Worm (Caenorhabditis elegans) whole organism, young adult: ENCODE measurements around the gene F28H7.3.

Experiments
- F22D6.2 ChIP-seq: sonication (generic microtip); optimal IDR thresholded peaks from 2 replicates; lab custom pipeline; 2016; ENCODE audit warnings: mild to moderate bottlenecking, missing genetic modification characterization, missing compliant biosample characterization
- F33H1.4 ChIP-seq: fragments of 200-800 bp; sonication (Bioruptor generic); IDR thresholded peaks from 2 replicates; pipeline ENCODE4 v1.3.6; 2022; ENCODE audit warnings: missing genetic modification reagents, missing genetic modification characterization, missing compliant biosample characterization
- F39B2.1 ChIP-seq: fragments of 200-800 bp; sonication (Bioruptor generic); IDR thresholded peaks from 2 replicates; pipeline ENCODE4 v1.3.6; 2022; ENCODE audit warnings: missing genetic modification reagents, missing genetic modification characterization, missing compliant biosample characterization
- F55B11.4 ChIP-seq: sonication (generic microtip); optimal IDR thresholded peaks from 2 replicates; lab custom pipeline; 2016; ENCODE audit warnings: missing compliant biosample characterization, missing genetic modification characterization, borderline replicate concordance; ENCODE audit not compliant: insufficient read depth
- F57C9.4 ChIP-seq: sonication (generic microtip); optimal IDR thresholded peaks from 2 replicates; lab custom pipeline; 2017; ENCODE audit warnings: mild to moderate bottlenecking, missing genetic modification characterization, missing compliant biosample characterization
- Y53G8AR.9 ChIP-seq: fragments of 200-800 bp; sonication (Bioruptor generic); conservative IDR thresholded peaks from 2 replicates; pipeline ENCODE4 v1.3.6; 2022; ENCODE audit warnings: missing genetic modification reagents, missing genetic modification characterization, missing compliant biosample characterization
- Y56A3A.18 ChIP-seq: fragments of 200-800 bp; sonication (Bioruptor generic); IDR thresholded peaks from 2 replicates; pipeline ENCODE4 v1.3.6; 2022; ENCODE audit warnings: missing genetic modification reagents, missing genetic modification characterization, missing compliant biosample characterization
- Y95B8A.8 ChIP-seq: fragments of 200-800 bp; sonication (Bioruptor generic); IDR thresholded peaks from 2 replicates; pipeline ENCODE4 v1.3.6; 2022; ENCODE audit warnings: missing genetic modification reagents, missing genetic modification characterization, missing compliant biosample characterization
- ZK185.1 ChIP-seq: sonication (generic microtip); optimal IDR thresholded peaks from 2 replicates; lab custom pipeline; 2016; ENCODE audit warnings: mild to moderate bottlenecking, missing genetic modification characterization, missing compliant biosample characterization; ENCODE audit not compliant: poor library complexity, severe bottlenecking
- akir-1 ChIP-seq: fragments of 200-800 bp; sonication (Bioruptor generic); optimal IDR thresholded peaks from 2 replicates; lab custom pipeline; 2018; ENCODE audit warnings: mild to moderate bottlenecking, missing genetic modification characterization, moderate library complexity, missing compliant biosample characterization
- ama-1 ChIP-seq, 3 experiments: fragments of 150-350 bp in 1 of 3; sonication (generic microtip) in 2 of 3; optimal IDR thresholded peaks; 2 replicates each; lab custom pipeline; 2014 to 2018; ENCODE audit warnings: missing biosample characterization in 2 of 3, missing genetic modification characterization in 2 of 3, missing genetic modification reagents in 2 of 3
- aptf-3 ChIP-seq: fragments of 200-800 bp; sonication (Bioruptor generic); IDR thresholded peaks from 2 replicates; pipeline ENCODE4 v1.3.6; 2022; ENCODE audit warnings: missing genetic modification characterization, missing compliant biosample characterization
- ceh-91 ChIP-seq: fragments of 200-800 bp; sonication (Bioruptor generic); IDR thresholded peaks from 2 replicates; pipeline ENCODE4 v1.3.6; 2022; ENCODE audit warnings: missing genetic modification reagents, missing genetic modification characterization, missing compliant biosample characterization
- dpl-1 ChIP-seq: fragments of 150-350 bp; optimal IDR thresholded peaks from 2 replicates; lab custom pipeline; 2014; ENCODE audit warnings: missing biosample characterization, missing genetic modification reagents, missing genetic modification characterization
- efl-1 ChIP-seq: fragments of 150-350 bp; optimal IDR thresholded peaks from 2 replicates; lab custom pipeline; 2014; ENCODE audit warnings: missing biosample characterization, missing genetic modification reagents, missing genetic modification characterization
- gei-17 ChIP-seq: fragments of 200-800 bp; sonication (Bioruptor generic); optimal IDR thresholded peaks from 2 replicates; lab custom pipeline; 2018; ENCODE audit warnings: mild to moderate bottlenecking, missing genetic modification characterization, missing compliant biosample characterization
- hmg-20 ChIP-seq: fragments of 200-800 bp; sonication (Bioruptor generic); IDR thresholded peaks from 2 replicates; pipeline ENCODE4 v1.3.6; 2022; ENCODE audit warnings: missing genetic modification reagents, missing genetic modification characterization, missing compliant biosample characterization
- lin-26 ChIP-seq: fragments of 200-800 bp; sonication (Bioruptor generic); IDR thresholded peaks from 2 replicates; pipeline ENCODE4 v1.3.6; 2022; ENCODE audit warnings: missing genetic modification reagents, missing genetic modification characterization, missing compliant biosample characterization
- lin-54 ChIP-seq: fragments of 200-800 bp; sonication (Bioruptor generic); optimal IDR thresholded peaks from 2 replicates; lab custom pipeline; 2018; ENCODE audit warnings: mild to moderate bottlenecking, missing genetic modification characterization, missing compliant biosample characterization
- madf-8 ChIP-seq: fragments of 200-800 bp; sonication (Bioruptor generic); conservative IDR thresholded peaks from 2 replicates; pipeline ENCODE4 v1.3.6; 2022; ENCODE audit warnings: missing genetic modification reagents, missing genetic modification characterization, missing compliant biosample characterization
- mes-4 ChIP-seq: sonication (generic microtip); optimal IDR thresholded peaks from 2 replicates; lab custom pipeline; 2016; ENCODE audit warnings: missing genotype, missing genetic modification characterization, missing compliant biosample characterization
- nhr-80 ChIP-seq: sonication (generic microtip); optimal IDR thresholded peaks from 2 replicates; lab custom pipeline; 2016; ENCODE audit warnings: missing genetic modification characterization, missing compliant biosample characterization
- pbrm-1 ChIP-seq: fragments of 200-800 bp; sonication (Bioruptor generic); IDR thresholded peaks from 2 replicates; pipeline ENCODE4 v1.3.6; 2022; ENCODE audit warnings: missing genetic modification reagents, missing genetic modification characterization, missing compliant biosample characterization
- rec-8 ChIP-seq, 2 experiments: sonication (generic microtip); optimal IDR thresholded peaks; 2 replicates each; lab custom pipeline; 2016; ENCODE audit warnings: mild to moderate bottlenecking in 2 of 2, missing genetic modification characterization in 2 of 2, missing genetic modification reagents in 2 of 2, missing genotype in 2 of 2, missing biosample characterization in 1 of 2, missing compliant biosample characterization in 1 of 2, moderate library complexity in 1 of 2
- repo-1 ChIP-seq: sonication (generic microtip); optimal IDR thresholded peaks from 2 replicates; lab custom pipeline; 2017; ENCODE audit warnings: mild to moderate bottlenecking, missing genetic modification characterization, missing compliant biosample characterization
- snpc-3.4 ChIP-seq: sonication (generic microtip); optimal IDR thresholded peaks from 2 replicates; lab custom pipeline; 2017; ENCODE audit warnings: missing genetic modification characterization, mild to moderate bottlenecking, missing compliant biosample characterization, antibody characterized with exemption, moderate library complexity, missing genotype, missing genetic modification reagents
- tbx-9 ChIP-seq: sonication (generic microtip); optimal IDR thresholded peaks from 2 replicates; lab custom pipeline; 2016; ENCODE audit warnings: borderline replicate concordance, missing genetic modification characterization, inconsistent platforms, missing compliant biosample characterization
- unc-62 ChIP-seq: fragments of 150-350 bp; optimal IDR thresholded peaks from 2 replicates; lab custom pipeline; 2014; ENCODE audit warnings: missing biosample characterization, missing genetic modification reagents, missing genetic modification characterization
- xnd-1 ChIP-seq: sonication (generic microtip); optimal IDR thresholded peaks from 2 replicates; lab custom pipeline; 2016; ENCODE audit warnings: missing genotype, missing genetic modification reagents, missing genetic modification characterization, missing compliant biosample characterization
- zfh-2 ChIP-seq: fragments of 200-800 bp; sonication (Bioruptor generic); conservative IDR thresholded peaks from 2 replicates; pipeline ENCODE4 v1.3.6; 2022; ENCODE audit warnings: missing genetic modification reagents, missing genetic modification characterization, missing compliant biosample characterization
- ztf-25 ChIP-seq: fragments of 200-800 bp; sonication (Bioruptor generic); IDR thresholded peaks from 2 replicates; pipeline ENCODE4 v1.3.6; 2022; ENCODE audit warnings: missing genetic modification reagents, missing genetic modification characterization, missing compliant biosample characterization
- ztf-26 ChIP-seq: sonication (generic microtip); optimal IDR thresholded peaks from 2 replicates; lab custom pipeline; 2017; ENCODE audit warnings: missing genetic modification characterization, missing compliant biosample characterization

Gene F28H7.3

DNA sequence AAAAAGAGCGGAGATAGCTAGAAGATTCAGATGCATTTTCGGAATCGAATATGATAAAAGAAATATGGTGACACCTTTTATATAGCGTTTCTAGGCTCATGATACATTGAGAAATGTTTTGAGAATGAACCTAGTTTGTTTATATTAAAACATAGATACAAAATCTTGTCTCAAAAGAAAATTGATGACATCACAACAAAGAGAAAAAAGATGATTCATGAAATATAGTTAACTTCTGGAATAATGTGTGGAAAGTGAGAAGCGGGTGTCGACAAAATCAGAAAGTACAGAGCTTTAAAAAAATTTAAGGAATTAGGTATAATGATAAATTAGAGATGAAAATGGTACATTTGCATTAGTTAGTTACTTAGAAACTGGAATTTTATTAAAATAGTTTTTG, 42.2 kb upstream of the F28H7.3 start, which contains the start of gene D1054.10:
D1054.10 (minus strand) TSS at position 101 of the 400 bp plus-strand sequence.
- TF ChIP-seq Y95B8A.8 (GFP tag; lab: Robert Waterston, UW), result no peak
- TF ChIP-seq xnd-1 (tag; lab: Kevin White, UChicago), result no peak
- TF ChIP-seq repo-1 (tag; lab: Kevin White, UChicago), result no peak
- no peak for TF ChIP-seq ceh-91
- TF ChIP-seq efl-1 (GFP tag; lab: Kevin White, UChicago), result no peak
- TF ChIP-seq F39B2.1 (GFP tag; lab: Robert Waterston, UW), result no peak
- TF ChIP-seq rec-8 (tag; optimal IDR thresholded peaks at IDR 0.05; lab: Kevin White, UChicago), result no peak
- TF ChIP-seq dpl-1 (GFP tag; lab: Kevin White, UChicago), result no peak
- TF ChIP-seq ztf-25 (GFP tag; lab: Robert Waterston, UW), result no peak
- TF ChIP-seq madf-8 (GFP tag; lab: Robert Waterston, UW), result no peak
- TF ChIP-seq F55B11.4 (tag; lab: Kevin White, UChicago), result no peak
- TF ChIP-seq hmg-20 (GFP tag; lab: Robert Waterston, UW), result no peak
- TF ChIP-seq ama-1 (optimal IDR thresholded peaks at IDR 0.05; lab: Kevin White, UChicago), result no peak
- no peak for TF ChIP-seq ama-1 (GFP tag; optimal IDR thresholded peaks at IDR 0.05; lab: Kevin White, UChicago)
- TF ChIP-seq unc-62, result no peak
- TF ChIP-seq, all 124 proteins: peak for 0

DNA sequence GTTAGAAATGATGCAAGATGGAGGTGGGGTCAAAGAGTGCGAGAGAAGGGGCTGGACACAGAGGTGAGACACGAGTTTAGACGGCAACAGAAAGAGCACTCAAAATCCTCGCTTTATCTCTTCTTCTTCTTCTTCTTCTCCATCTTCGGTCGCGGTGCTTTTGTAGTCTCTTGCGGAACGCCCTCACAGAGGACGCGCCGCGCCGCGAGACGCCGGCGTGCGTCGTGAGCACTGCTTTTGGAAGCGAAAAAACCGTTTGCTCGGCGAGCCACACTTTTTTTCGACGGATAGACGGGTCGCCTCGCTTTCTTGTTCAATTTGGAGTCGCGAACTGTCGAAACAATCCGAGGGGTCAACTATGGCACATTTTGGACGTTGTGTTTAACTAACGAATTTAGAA, 40.3 kb upstream of the F28H7.3 start, which contains the start of gene D1054.9:
D1054.9 (minus strand) TSS at position 137 of the 400 bp plus-strand sequence.
- TF ChIP-seq zfh-2 (GFP tag; lab: Robert Waterston, UW) (peak; percentile 89), lin-54 (no peak)
- TF ChIP-seq, all 124 proteins: peak for 1

DNA sequence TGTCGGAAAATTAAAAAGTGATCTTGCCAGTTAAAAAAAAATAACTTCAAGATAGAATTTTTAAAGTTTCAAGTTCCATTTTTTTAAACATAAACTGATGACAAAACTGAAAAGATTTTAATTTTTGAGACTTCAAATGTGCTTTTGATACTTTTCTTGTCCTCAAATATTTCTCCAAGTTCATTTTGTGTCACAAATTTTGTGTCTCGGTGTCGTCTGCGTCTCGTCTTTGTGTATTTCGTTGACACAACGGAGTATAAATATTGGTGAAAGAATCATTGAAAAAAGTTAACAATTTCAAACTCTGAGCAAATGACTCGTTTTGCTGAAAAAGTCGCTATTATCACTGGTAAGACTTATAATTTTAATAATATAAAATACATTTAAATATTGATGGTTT, 33.4 kb upstream of the F28H7.3 start, which contains the start of gene D1054.8:
D1054.8 (plus strand) TSS at position 301 of the 400 bp plus-strand sequence.
- no peak for TF ChIP-seq F33H1.4 (GFP tag; lab: Robert Waterston, UW)
- no peak for TF ChIP-seq akir-1 (GFP tag; lab: Kevin White, UChicago)
- no peak for TF ChIP-seq snpc-3.4 (tag; lab: Kevin White, UChicago)
- no peak for TF ChIP-seq gei-17 (GFP tag; lab: Kevin White, UChicago)
- no peak for TF ChIP-seq aptf-3 (GFP tag; lab: Robert Waterston, UW)
- TF ChIP-seq tbx-9 (tag; lab: Kevin White, UChicago), result no peak
- no peak for TF ChIP-seq ZK185.1
- no peak for TF ChIP-seq pbrm-1 (GFP tag; lab: Robert Waterston, UW)
- no peak for TF ChIP-seq ama-1 (optimal IDR thresholded peaks at IDR 0.05; lab: Kevin White, UChicago)
- no peak for TF ChIP-seq ama-1 (GFP tag; optimal IDR thresholded peaks at IDR 0.05; lab: Kevin White, UChicago)
- TF ChIP-seq F57C9.4 (tag; lab: Kevin White, UChicago), result no peak
- no peak for TF ChIP-seq dpl-1 (GFP tag; lab: Kevin White, UChicago)
- TF ChIP-seq ztf-26 (tag; lab: Kevin White, UChicago), result no peak
- no peak for TF ChIP-seq Y53G8AR.9
- TF ChIP-seq lin-26 (GFP tag; lab: Robert Waterston, UW), result no peak
- no peak for TF ChIP-seq mes-4 (tag; lab: Kevin White, UChicago)
- TF ChIP-seq Y56A3A.18 (GFP tag; lab: Robert Waterston, UW), result no peak
- TF ChIP-seq F22D6.2 (tag; lab: Kevin White, UChicago), result no peak
- TF ChIP-seq, all 124 proteins: peak for 0

DNA sequence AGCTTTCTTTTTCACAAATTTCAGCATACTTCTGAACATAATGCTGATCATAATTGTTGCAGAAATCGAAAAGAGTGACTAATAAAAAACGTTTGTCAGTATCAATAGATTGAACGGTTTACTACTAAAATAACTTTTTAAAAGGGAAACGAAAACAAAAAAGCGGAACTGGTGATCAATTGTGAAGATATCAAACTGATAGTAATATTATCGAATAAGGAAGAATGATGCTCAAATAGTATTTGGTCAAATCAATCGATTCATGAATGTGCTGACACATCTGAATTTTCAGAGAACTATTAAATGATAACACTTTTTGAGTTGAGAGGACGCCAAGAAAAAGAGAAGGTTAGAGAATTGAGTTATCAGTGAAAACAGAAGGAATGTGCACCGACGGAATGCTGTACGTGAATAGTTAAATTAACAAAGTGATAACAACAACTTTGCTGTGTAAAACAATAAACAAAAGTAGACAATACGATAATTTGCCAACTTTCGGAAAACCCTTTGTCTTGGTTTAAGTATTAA, 26.0 kb upstream of the F28H7.3 start, which contains the start of gene D1054.5:
D1054.5 (minus strand) TSS at position 51 of the 528 bp plus-strand sequence.
- TF ChIP-seq nhr-80 (tag; lab: Kevin White, UChicago) (peak; percentile 78), F55B11.4 (tag; lab: Kevin White, UChicago) (no peak)
